Worm (Caenorhabditis elegans): ENCODE results near the gene sri-51.

sri-51 gene

DNA sequence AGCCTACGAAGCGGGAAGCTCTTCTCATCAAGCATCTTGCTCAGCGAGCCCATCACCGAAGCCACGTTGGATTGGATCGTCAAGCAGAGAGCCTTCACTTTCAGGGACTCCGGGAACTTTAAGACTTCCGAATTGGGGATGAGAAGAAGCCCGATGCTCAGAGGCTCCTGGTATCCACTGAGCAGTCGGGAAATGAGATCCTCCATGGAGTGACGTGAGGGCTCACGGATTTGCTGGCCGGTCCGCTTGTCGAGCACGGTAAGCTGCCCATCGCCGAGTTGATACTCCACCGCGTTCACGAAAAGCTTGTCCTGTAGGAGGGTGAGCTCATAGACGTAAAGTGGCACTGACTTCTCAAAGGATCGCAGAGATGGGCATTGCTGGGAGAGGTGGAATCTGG, 48.7 kb upstream of the sri-51 start:
- TF ChIP-seq zfh-2 (GFP tag; conservative IDR thresholded peaks at IDR 0.05) (peak; percentile 51; the same call in 1 of the 2 replicates), somi-1 (GFP tag; optimal IDR thresholded peaks at IDR 0.05) (no peak)

DNA sequence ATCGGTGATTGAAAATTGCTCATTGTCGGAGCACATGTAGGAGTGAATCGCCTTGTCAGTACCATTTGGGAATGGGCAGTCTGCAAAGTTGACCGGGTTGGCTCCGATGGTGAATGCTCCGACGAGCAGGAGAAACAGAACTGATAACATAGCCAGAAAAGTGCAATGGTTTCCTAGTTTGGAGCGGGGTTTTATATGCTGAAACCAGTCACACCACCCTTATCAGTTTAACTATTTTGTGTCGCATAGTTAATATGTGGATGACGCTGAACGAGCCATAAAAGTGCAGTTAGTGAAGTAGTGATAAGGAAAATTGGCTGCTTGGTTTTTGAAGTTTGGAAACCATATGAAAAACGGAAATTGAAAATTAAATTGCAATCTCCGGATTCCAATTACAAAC, 46.9 kb upstream of the sri-51 start, which contains the start of gene C17F4.7:
Gene C17F4.7, minus strand, starts transcription at position 180 of the 400 bp plus-strand sequence.
- TF ChIP-seq unc-62 (GFP tag; optimal IDR thresholded peaks at IDR 0.05) = peak; percentile 47
- peak; percentile 51 for TF ChIP-seq ets-4 (GFP tag; optimal IDR thresholded peaks at IDR 0.05)
- TF ChIP-seq ztf-22 (GFP tag; optimal IDR thresholded peaks at IDR 0.05) = peak; percentile 29
- TF ChIP-seq pbrm-1 (GFP tag; IDR thresholded peaks at IDR 0.05) = 0 out of 2 replicates have a peak, but pooled peaks have one; percentile 40
- TF ChIP-seq cebp-1 (GFP tag; IDR thresholded peaks at IDR 0.05) = no peak
- TF ChIP-seq cebp-1 (tag; optimal IDR thresholded peaks at IDR 0.05) = peak; percentile 14
- 0 out of 2 replicates have a peak, but pooled peaks have one; percentile 16 for TF ChIP-seq B0336.3 (GFP tag; IDR thresholded peaks at IDR 0.05)
- TF ChIP-seq C17E4.6 (GFP tag; IDR thresholded peaks at IDR 0.05) = no peak
- TF ChIP-seq hmg-20 (GFP tag; IDR thresholded peaks at IDR 0.05) = no peak
- peak; percentile 94 for TF ChIP-seq nhr-80 (tag; optimal IDR thresholded peaks at IDR 0.05)
- TF ChIP-seq attf-5 (GFP tag; optimal IDR thresholded peaks at IDR 0.05) = peak; percentile 2
- no peak for TF ChIP-seq B0019.2 (GFP tag; conservative IDR thresholded peaks at IDR 0.05)
- TF ChIP-seq atf-7 (tag; optimal IDR thresholded peaks at IDR 0.05) = peak; percentile 50
- peak; percentile 21 for TF ChIP-seq tbp1 (GFP tag; optimal IDR thresholded peaks at IDR 0.05)
- peak; percentile 46 for TF ChIP-seq dox-1 (GFP tag; IDR thresholded peaks at IDR 0.05)
- no peak for TF ChIP-seq hlh-26 (GFP tag; conservative IDR thresholded peaks at IDR 0.05)
- no peak for TF ChIP-seq hrde-1 (tag; optimal IDR thresholded peaks at IDR 0.05; ENCODE audit: borderline replicate concordance)
- peak; percentile 6 for TF ChIP-seq ztf-26 (tag; optimal IDR thresholded peaks at IDR 0.05)
- TF ChIP-seq madf-10 (tag; optimal IDR thresholded peaks at IDR 0.05) = peak; percentile 11

DNA sequence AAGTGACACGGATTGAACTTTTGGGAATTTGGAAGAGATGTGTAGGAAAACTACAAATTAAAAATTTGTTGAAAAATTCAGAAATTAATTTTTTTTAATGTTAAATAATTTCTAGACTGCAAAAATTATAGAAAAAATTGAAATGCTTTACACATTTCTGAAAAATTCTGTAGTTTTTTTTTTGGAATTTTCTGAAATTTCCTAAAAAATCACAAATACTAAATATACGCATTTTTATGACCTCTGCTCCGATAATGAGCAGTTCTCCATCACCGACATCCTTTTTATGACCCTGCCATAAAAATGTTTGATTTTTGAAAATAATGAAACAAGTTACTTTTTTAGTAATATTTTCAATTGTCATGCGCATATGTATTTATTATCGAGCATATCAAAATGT, 45.9 kb upstream of the sri-51 start:
- TF ChIP-seq tbp1 (GFP tag; optimal IDR thresholded peaks at IDR 0.05) (no peak), Y53G8AR.9 (GFP tag; conservative IDR thresholded peaks at IDR 0.05) (peak; percentile 47; the same call in 1 of the 2 replicates), nhr-80 (tag; optimal IDR thresholded peaks at IDR 0.05) (peak; percentile 74), nhr-90 (tag; optimal IDR thresholded peaks at IDR 0.05) (peak; percentile 43)

DNA sequence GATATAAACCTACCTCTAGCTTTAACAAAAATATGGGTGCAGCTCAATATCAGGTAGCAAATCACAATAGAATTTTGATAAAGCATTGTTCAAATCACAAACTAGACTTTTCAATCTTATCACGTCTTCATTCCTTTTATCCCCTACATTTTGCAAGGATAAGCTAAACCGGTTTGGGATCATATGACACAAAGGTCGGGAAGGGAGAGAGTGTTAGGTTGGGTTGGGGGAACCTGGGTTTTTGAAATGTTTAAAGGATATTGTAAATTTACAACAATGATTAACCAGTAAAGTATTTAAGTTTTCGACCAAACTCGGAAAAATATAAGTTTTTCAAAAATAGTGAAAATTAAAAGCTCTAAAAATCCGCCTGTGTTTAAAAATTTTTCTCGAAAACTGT, 45.2 kb upstream of the sri-51 start, which contains the start of gene C17F4.12:
Gene C17F4.12, minus strand, starts transcription at position 101 of the 400 bp plus-strand sequence.
- TF ChIP-seq atf-7 (tag; optimal IDR thresholded peaks at IDR 0.05) = no peak

DNA sequence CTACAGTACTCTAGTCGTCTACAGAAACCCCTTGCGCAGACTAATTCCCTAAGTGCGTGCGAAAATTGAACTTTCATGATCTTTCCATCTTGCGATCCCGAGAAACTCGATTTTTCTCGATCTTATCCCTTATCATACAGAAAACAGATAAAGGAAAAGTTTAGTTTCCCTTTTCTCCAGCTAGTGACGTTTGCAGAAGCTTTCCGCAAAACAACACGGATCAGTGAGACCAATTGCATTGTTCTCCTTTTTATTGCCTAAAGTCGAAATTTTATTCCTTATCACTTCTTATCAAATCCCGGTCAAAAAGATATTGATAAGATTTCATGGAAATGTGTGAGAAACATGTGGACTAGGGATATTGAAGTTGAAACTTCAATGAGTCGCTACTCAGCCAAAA, 42.9 kb upstream of the sri-51 start:
- TF ChIP-seq cebp-1 (GFP tag; IDR thresholded peaks at IDR 0.05) (no peak), cebp-1 (tag; optimal IDR thresholded peaks at IDR 0.05) (no peak), nhr-27 (tag; optimal IDR thresholded peaks at IDR 0.05) (no peak), ztf-26 (tag; optimal IDR thresholded peaks at IDR 0.05) (no peak), mes-4 (tag; optimal IDR thresholded peaks at IDR 0.05) (no peak), nfya-1 (tag; optimal IDR thresholded peaks at IDR 0.05; ENCODE audit: borderline replicate concordance, insufficient read depth) (no peak), pha-4 (tag; optimal IDR thresholded peaks at IDR 0.05) (no peak), F57C9.4 (tag; optimal IDR thresholded peaks at IDR 0.05) (no peak)

DNA sequence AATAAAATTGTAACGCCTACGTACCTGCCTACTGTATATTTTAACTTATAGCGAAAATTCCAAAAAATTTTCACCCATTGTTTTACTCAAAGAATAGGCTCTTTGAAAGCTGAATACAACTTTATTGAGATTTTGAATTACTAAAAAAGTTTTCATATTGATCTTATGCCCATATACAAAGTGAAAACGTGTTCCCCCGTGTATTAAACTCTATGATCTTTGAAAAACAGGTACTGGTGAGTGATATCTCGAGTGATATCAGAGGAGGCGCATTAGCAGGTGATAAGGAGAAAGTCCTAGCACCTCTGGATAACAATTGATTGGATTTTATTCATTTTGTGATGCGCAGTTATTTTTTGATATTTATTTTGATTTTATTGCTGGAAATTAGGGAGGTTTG, 41.3 kb upstream of the sri-51 start, which contains the start of gene C17F4.3:
Gene C17F4.3, plus strand, starts transcription at position 301 of the 400 bp plus-strand sequence.
- TF ChIP-seq F52B5.7 (tag; optimal IDR thresholded peaks at IDR 0.05) (no peak), aptf-2 (GFP tag; conservative IDR thresholded peaks at IDR 0.05) (no peak), cebp-1 (GFP tag; IDR thresholded peaks at IDR 0.05) (no peak), cebp-1 (tag; optimal IDR thresholded peaks at IDR 0.05) (no peak), cebp-2 (GFP tag; IDR thresholded peaks at IDR 0.05) (no peak), F33H1.4 (GFP tag; IDR thresholded peaks at IDR 0.05) (no peak), ccch-3 (GFP tag; optimal IDR thresholded peaks at IDR 0.05) (no peak), T26A5.8 (tag; optimal IDR thresholded peaks at IDR 0.05) (no peak), pha-4 (tag; optimal IDR thresholded peaks at IDR 0.05) (no peak), xnd-1 (tag; optimal IDR thresholded peaks at IDR 0.05) (no peak), C06A6.2 (GFP tag; conservative IDR thresholded peaks at IDR 0.05) (no peak), B0261.1 (tag; optimal IDR thresholded peaks at IDR 0.05) (no peak), snpc-1.3 (tag; optimal IDR thresholded peaks at IDR 0.05; ENCODE audit: insufficient read depth) (no peak), rpc-1 (optimal IDR thresholded peaks at IDR 0.05) (no peak), rpc-1 (tag; optimal IDR thresholded peaks at IDR 0.05) (no peak), him-1 (tag; optimal IDR thresholded peaks at IDR 0.05) (no peak)
